Fruit fly (Drosophila melanogaster) whole organism, embryonic: ENCODE results near the gene Pxd.

Experiments used
- BEAF-32 ChIP-seq: fragments of 200-800 bp; sonication (Bioruptor generic); optimal IDR thresholded peaks from 3 replicates; lab custom pipeline; 2017; ENCODE audit warnings: missing biosample characterization, missing genetic modification characterization, mild to moderate bottlenecking, moderate library complexity, missing genetic modification reagents
- CG10431 ChIP-seq: fragments of 200-800 bp; sonication (Bioruptor generic); optimal IDR thresholded peaks from 3 replicates; lab custom pipeline; 2018; ENCODE audit warnings: missing biosample characterization, mild to moderate bottlenecking, missing genetic modification characterization
- CG10543 ChIP-seq: fragments of 200-800 bp; sonication (Bioruptor generic); optimal IDR thresholded peaks from 3 replicates; lab custom pipeline; 2017; ENCODE audit warnings: missing biosample characterization, mild to moderate bottlenecking, missing genetic modification characterization, moderate library complexity
- CG12104 ChIP-seq: fragments of 200-800 bp; sonication (Bioruptor generic); optimal IDR thresholded peaks from 3 replicates; lab custom pipeline; 2016; ENCODE audit warnings: missing biosample characterization, missing genetic modification characterization
- CG12155 ChIP-seq: fragments of 200-800 bp; sonication (Bioruptor generic); optimal IDR thresholded peaks from 3 replicates; lab custom pipeline; 2016; ENCODE audit warnings: missing biosample characterization, missing genetic modification characterization
- CG13775 ChIP-seq: fragments of 200-800 bp; sonication (Bioruptor generic); optimal IDR thresholded peaks from 3 replicates; lab custom pipeline; 2017; ENCODE audit warnings: missing biosample characterization, mild to moderate bottlenecking, missing genetic modification characterization
- CG18619 ChIP-seq: fragments of 200-800 bp; sonication (Bioruptor generic); optimal IDR thresholded peaks from 3 replicates; lab custom pipeline; 2017; ENCODE audit warnings: missing biosample characterization, mild to moderate bottlenecking, missing genetic modification characterization
- CG32532 ChIP-seq: fragments of 200-800 bp; sonication (Bioruptor generic); IDR thresholded peaks from 2 replicates; pipeline ENCODE4 v1.3.6; 2022; ENCODE audit warnings: missing biosample characterization, missing genetic modification characterization
- CG34224 ChIP-seq: fragments of 200-800 bp; sonication (Bioruptor generic); IDR thresholded peaks from 3 replicates; pipeline ENCODE4 v1.3.6; 2022; ENCODE audit warnings: missing biosample characterization, missing genetic modification characterization; ENCODE audit not compliant: partially characterized antibody
- CG3847 ChIP-seq: fragments of 200-800 bp; sonication (Bioruptor generic); IDR thresholded peaks from 2 replicates; pipeline ENCODE4 v1.3.6; 2022; ENCODE audit warnings: missing biosample characterization, missing genetic modification characterization
- CG4617 ChIP-seq: fragments of 200-800 bp; sonication (Bioruptor generic); optimal IDR thresholded peaks from 3 replicates; lab custom pipeline; 2016; ENCODE audit warnings: missing biosample characterization, missing genetic modification characterization, borderline replicate concordance
- CG6254 ChIP-seq: fragments of 200-800 bp; sonication (Bioruptor generic); optimal IDR thresholded peaks from 3 replicates; lab custom pipeline; 2017; ENCODE audit warnings: mild to moderate bottlenecking, missing biosample characterization, missing genetic modification reagents, missing genetic modification characterization
- CG6791 ChIP-seq: fragments of 200-800 bp; sonication (Bioruptor generic); IDR thresholded peaks from 3 replicates; pipeline ENCODE4 v1.3.6; 2022; ENCODE audit warnings: missing biosample characterization, missing genetic modification characterization; ENCODE audit not compliant: partially characterized antibody
- CG7963 ChIP-seq: fragments of 200-800 bp; sonication (Bioruptor generic); IDR thresholded peaks from 3 replicates; pipeline ENCODE4 v1.3.6; 2022; ENCODE audit warnings: missing biosample characterization, missing genetic modification characterization; ENCODE audit not compliant: partially characterized antibody
- CG8924 ChIP-seq: fragments of 200-800 bp; optimal IDR thresholded peaks from 3 replicates; lab custom pipeline; 2019; ENCODE audit warnings: missing biosample characterization, mild to moderate bottlenecking, missing genetic modification characterization, moderate library complexity
- Dbx ChIP-seq: fragments of 200-800 bp; sonication (Bioruptor generic); IDR thresholded peaks from 3 replicates; pipeline ENCODE4 v1.3.6; 2022; ENCODE audit warnings: missing biosample characterization, missing genetic modification characterization
- Dll ChIP-seq: fragments of 200-800 bp; sonication (Bioruptor generic); IDR thresholded peaks from 4 replicates; pipeline ENCODE4 v1.3.6; 2022; ENCODE audit warnings: missing biosample characterization, missing genetic modification characterization; ENCODE audit not compliant: partially characterized antibody
- Gsc ChIP-seq: fragments of 200-800 bp; sonication (Bioruptor generic); IDR thresholded peaks from 2 replicates; pipeline ENCODE4 v1.3.6; 2022; ENCODE audit warnings: missing biosample characterization, missing genetic modification characterization
- HLH54F ChIP-seq: fragments of 200-800 bp; sonication (Bioruptor generic); optimal IDR thresholded peaks from 3 replicates; lab custom pipeline; 2016; ENCODE audit warnings: missing biosample characterization, missing genetic modification characterization
- HmgZ ChIP-seq: fragments of 200-800 bp; sonication (Bioruptor generic); optimal IDR thresholded peaks from 2 replicates; lab custom pipeline; 2018; ENCODE audit warnings: missing biosample characterization, mild to moderate bottlenecking, missing genetic modification characterization
- Myb ChIP-seq: fragments of 200-800 bp; sonication (Bioruptor generic); optimal IDR thresholded peaks from 2 replicates; lab custom pipeline; 2016; ENCODE audit warnings: missing biosample characterization, missing genetic modification characterization
- Pdp1 ChIP-seq, 2 experiments: fragments of 200-800 bp; sonication (Bioruptor generic); optimal IDR thresholded peaks; 3 replicates each; lab custom pipeline; 2016; ENCODE audit warnings: missing biosample characterization in 2 of 2, missing genetic modification characterization in 2 of 2, mild to moderate bottlenecking in 1 of 2, moderate library complexity in 1 of 2
- Scr ChIP-seq: fragments of 200-800 bp; sonication (Bioruptor generic); IDR thresholded peaks from 2 replicates; pipeline ENCODE4 v1.3.6; 2022; ENCODE audit warnings: missing biosample characterization, missing genetic modification characterization; ENCODE audit not compliant: partially characterized antibody
- Sry-δ ChIP-seq: fragments of 200-800 bp; sonication (Bioruptor generic); optimal IDR thresholded peaks from 2 replicates; lab custom pipeline; 2016; ENCODE audit warnings: missing biosample characterization, missing genetic modification characterization
- Xrp1 ChIP-seq: fragments of 200-800 bp; sonication (Bioruptor generic); IDR thresholded peaks from 2 replicates; pipeline ENCODE4 v1.3.6; 2022; ENCODE audit warnings: missing biosample characterization, missing genetic modification characterization
- abd-A ChIP-seq: fragments of 200-800 bp; sonication (Bioruptor generic); optimal IDR thresholded peaks from 3 replicates; lab custom pipeline; 2019; ENCODE audit warnings: missing biosample characterization, mild to moderate bottlenecking, missing genetic modification characterization, moderate library complexity
- ato ChIP-seq: fragments of 200-800 bp; sonication (Bioruptor generic); IDR thresholded peaks from 2 replicates; pipeline ENCODE4 v1.3.6; 2022; ENCODE audit warnings: missing biosample characterization, missing genetic modification characterization; ENCODE audit not compliant: partially characterized antibody
- crp ChIP-seq, 2 experiments: fragments of 200-800 bp; sonication (Bioruptor generic); optimal IDR thresholded peaks; 2 replicates in 1 of 2; 3 replicates in 1 of 2; lab custom pipeline; 2017; ENCODE audit warnings: missing biosample characterization in 2 of 2, missing genetic modification characterization in 2 of 2, mild to moderate bottlenecking in 1 of 2, moderate library complexity in 1 of 2
- dm ChIP-seq: fragments of 200-800 bp; sonication (Bioruptor generic); optimal IDR thresholded peaks from 3 replicates; lab custom pipeline; 2016; ENCODE audit warnings: missing biosample characterization, missing genetic modification characterization
- ems ChIP-seq: fragments of 200-800 bp; sonication (Bioruptor generic); optimal IDR thresholded peaks from 3 replicates; lab custom pipeline; 2016; ENCODE audit warnings: missing biosample characterization, missing genetic modification characterization
- gem ChIP-seq: fragments of 200-800 bp; sonication (Bioruptor generic); optimal IDR thresholded peaks from 2 replicates; lab custom pipeline; 2019; ENCODE audit warnings: missing biosample characterization, mild to moderate bottlenecking, missing genetic modification characterization, moderate library complexity
- gfzf ChIP-seq: fragments of 200-800 bp; sonication (Bioruptor generic); optimal IDR thresholded peaks from 2 replicates; lab custom pipeline; 2016; ENCODE audit warnings: missing biosample characterization, mild to moderate bottlenecking, missing genetic modification characterization, moderate library complexity
- gro ChIP-seq: fragments of 200-800 bp; sonication (Bioruptor generic); optimal IDR thresholded peaks from 2 replicates; lab custom pipeline; 2016; ENCODE audit warnings: missing biosample characterization, missing genetic modification characterization
- hbn ChIP-seq: fragments of 200-800 bp; sonication (Bioruptor generic); IDR thresholded peaks from 2 replicates; pipeline ENCODE4 v1.3.6; 2022; ENCODE audit warnings: missing biosample characterization, missing genetic modification characterization; ENCODE audit not compliant: partially characterized antibody
- insv ChIP-seq, 2 experiments: fragments of 200-800 bp; sonication (Bioruptor generic); optimal IDR thresholded peaks; 3 replicates each; lab custom pipeline; 2016 to 2018; ENCODE audit warnings: missing biosample characterization in 2 of 2, missing genetic modification characterization in 2 of 2
- inv ChIP-seq: fragments of 200-800 bp; sonication (Bioruptor generic); IDR thresholded peaks from 2 replicates; pipeline ENCODE4 v1.3.6; 2022; ENCODE audit warnings: missing biosample characterization, missing genetic modification characterization; ENCODE audit not compliant: partially characterized antibody
- ken ChIP-seq: fragments of 200-800 bp; sonication (Bioruptor generic); IDR thresholded peaks from 3 replicates; pipeline ENCODE4 v1.3.6; 2022; ENCODE audit warnings: missing biosample characterization, missing genetic modification characterization
- pita ChIP-seq: fragments of 200-800 bp; sonication (Bioruptor generic); optimal IDR thresholded peaks from 2 replicates; lab custom pipeline; 2017; ENCODE audit warnings: missing biosample characterization, mild to moderate bottlenecking, missing genetic modification characterization
- ranshi ChIP-seq: fragments of 200-800 bp; sonication (Bioruptor generic); IDR thresholded peaks from 2 replicates; pipeline ENCODE4 v1.3.6; 2022; ENCODE audit warnings: missing biosample characterization, missing genetic modification characterization
- sens ChIP-seq: fragments of 200-800 bp; sonication (Bioruptor generic); peaks from one replicate; lab custom pipeline; 2016; ENCODE audit warnings: missing biosample characterization, missing genetic modification characterization
- sens-2 ChIP-seq: fragments of 200-800 bp; sonication (Bioruptor generic); IDR thresholded peaks from 2 replicates; pipeline ENCODE4 v1.3.6; 2022; ENCODE audit warnings: missing biosample characterization, missing genetic modification characterization
- seq ChIP-seq: fragments of 200-800 bp; sonication (Bioruptor generic); IDR thresholded peaks from 2 replicates; pipeline ENCODE4 v1.3.6; 2022; ENCODE audit warnings: missing biosample characterization, missing genetic modification characterization
- sqz ChIP-seq: fragments of 200-800 bp; sonication (Bioruptor generic); optimal IDR thresholded peaks from 3 replicates; lab custom pipeline; 2018; ENCODE audit warnings: missing biosample characterization, mild to moderate bottlenecking, missing genetic modification characterization

Gene Pxd

dm6 chr3R:17039993-17040807, 25.8 kb downstream of the Pxd start, which contains the start of the genes CG18213 and Trm7-32 (continued):
- TF ChIP-seq ems (GFP tag; lab: Kevin White, UChicago), result peak; percentile 12
- peak; percentile 78 for TF ChIP-seq BEAF-32
- peak; percentile 77 for TF ChIP-seq Sry-δ (GFP tag; lab: Kevin White, UChicago)
- peak; percentile 23 for TF ChIP-seq CG12155 (GFP tag; lab: Kevin White, UChicago)
- TF ChIP-seq abd-A (tag; lab: Kevin White, UChicago), result no peak
- peak; percentile 6 for TF ChIP-seq CG6254 (GFP tag; lab: Kevin White, UChicago)
- TF ChIP-seq seq (GFP tag; lab: Robert Waterston, UW), result no peak
- TF ChIP-seq CG3847 (GFP tag; lab: Robert Waterston, UW), result no peak
- TF ChIP-seq hbn (GFP tag; lab: Robert Waterston, UW), result peak; percentile 72
- TF ChIP-seq insv (GFP tag; optimal IDR thresholded peaks at IDR 0.05; lab: Kevin White, UChicago), result peak in 1 of 2 experiments; percentile 18
- peak; percentile 27 for TF ChIP-seq gro (GFP tag; lab: Kevin White, UChicago)
- TF ChIP-seq Xrp1 (GFP tag; lab: Robert Waterston, UW), result peak; percentile 18; the same call in 1 of the 2 replicates
- peak; percentile 12 for TF ChIP-seq Myb (GFP tag; lab: Kevin White, UChicago)
- no peak for TF ChIP-seq dm (GFP tag; lab: Kevin White, UChicago)
- no peak for TF ChIP-seq pita (GFP tag; lab: Kevin White, UChicago)
- TF ChIP-seq CG12104, result peak; percentile 9
- TF ChIP-seq CG10543 (GFP tag; lab: Kevin White, UChicago), result peak; percentile 1
- TF ChIP-seq CG10431 (GFP tag; lab: Kevin White, UChicago), result no peak
- peak; percentile 87 for TF ChIP-seq Scr (GFP tag; lab: Robert Waterston, UW)
- peak; percentile 27 for TF ChIP-seq HmgZ (tag; lab: Kevin White, UChicago)
- TF ChIP-seq Dbx (GFP tag; lab: Robert Waterston, UW), result no peak; the same call in 2 of the 3 replicates
- no peak for TF ChIP-seq CG32532 (GFP tag; lab: Robert Waterston, UW)
- TF ChIP-seq gem (tag; lab: Kevin White, UChicago), result no peak
- TF ChIP-seq inv (GFP tag; lab: Robert Waterston, UW), result peak; percentile 79
- peak in 1 of 2 experiments; percentile 53 for TF ChIP-seq Pdp1 (GFP tag; optimal IDR thresholded peaks at IDR 0.05; lab: Kevin White, UChicago)
- TF ChIP-seq CG18619 (GFP tag; lab: Kevin White, UChicago), result no peak
- peak; percentile 70 for TF ChIP-seq ato (GFP tag; lab: Robert Waterston, UW)
- TF ChIP-seq CG4617 (GFP tag; lab: Kevin White, UChicago), result no peak
- no peak for TF ChIP-seq crp (GFP tag; optimal IDR thresholded peaks at IDR 0.05; lab: Kevin White, UChicago)
- TF ChIP-seq Dll (GFP tag; lab: Robert Waterston, UW), result peak; percentile 83
- peak; percentile 73 for TF ChIP-seq sens
- TF ChIP-seq ranshi (GFP tag; lab: Robert Waterston, UW), result 0 out of 2 replicates have a peak, but pooled peaks have one; percentile 10
- TF ChIP-seq ken (GFP tag; lab: Robert Waterston, UW), result no peak
- no peak for TF ChIP-seq sens-2 (GFP tag; lab: Robert Waterston, UW)
- peak; percentile 71 for TF ChIP-seq CG34224 (GFP tag; lab: Robert Waterston, UW)
- peak; percentile 17 for TF ChIP-seq CG13775
- TF ChIP-seq CG6791, result peak; percentile 87
- peak; percentile 62 for TF ChIP-seq gfzf (GFP tag; lab: Kevin White, UChicago)
- peak; percentile 68; the same call in 1 of the 3 replicates for TF ChIP-seq CG7963
- TF ChIP-seq HLH54F, result peak; percentile 5
- TF ChIP-seq CG8924 (tag; lab: Kevin White, UChicago), result no peak
- TF ChIP-seq sqz (GFP tag; lab: Kevin White, UChicago), result no peak
- TF ChIP-seq Gsc (GFP tag; lab: Robert Waterston, UW), result no peak
- TF ChIP-seq, all 482 proteins: peak for 85
